Worm (Caenorhabditis elegans) whole organism, L1 larva: Measurements from ENCODE around the gene btb-14.

ENCODE experiments used
- C04F5.9 ChIP-seq: sonication (generic microtip); optimal IDR thresholded peaks from 2 replicates; lab custom pipeline; 2016; ENCODE audit warnings: missing genetic modification characterization, missing compliant biosample characterization
- aly-2 ChIP-seq: fragments of 150-350 bp; optimal IDR thresholded peaks from 2 replicates; lab custom pipeline; 2014; ENCODE audit warnings: missing biosample characterization, missing genetic modification characterization
- ceh-8 ChIP-seq: fragments of 200-800 bp; sonication (Bioruptor generic); optimal IDR thresholded peaks from 2 replicates; lab custom pipeline; 2018; ENCODE audit warnings: mild to moderate bottlenecking, missing genetic modification characterization, moderate library complexity, missing compliant biosample characterization
- dsc-1 ChIP-seq: sonication (generic microtip); optimal IDR thresholded peaks from 2 replicates; lab custom pipeline; 2016; ENCODE audit warnings: mild to moderate bottlenecking, missing genetic modification characterization, missing compliant biosample characterization
- efl-1 ChIP-seq, 4 experiments: fragments of 150-350 bp; optimal IDR thresholded peaks in 3 of 4; peaks in 1 of 4; 1 replicate in 1 of 4; 2 replicates in 3 of 4; lab custom pipeline; 2014; ENCODE audit warnings: missing biosample characterization in 2 of 4, missing genetic modification characterization in 2 of 4, missing genetic modification reagents in 2 of 4
- egl-13 ChIP-seq: sonication (generic microtip); optimal IDR thresholded peaks from 2 replicates; lab custom pipeline; 2016; ENCODE audit warnings: missing genotype, missing genetic modification reagents, missing genetic modification characterization, missing compliant biosample characterization
- egl-27 ChIP-seq, 2 experiments: fragments of 150-350 bp in 1 of 2; sonication (generic microtip); optimal IDR thresholded peaks; 3 replicates each; lab custom pipeline; 2017 to 2018; ENCODE audit warnings: missing biosample characterization in 2 of 2, missing genetic modification characterization in 2 of 2, missing genetic modification reagents in 2 of 2
- elt-2 ChIP-seq: sonication (generic microtip); optimal IDR thresholded peaks from 2 replicates; lab custom pipeline; 2016; ENCODE audit warnings: missing genetic modification characterization, mild to moderate bottlenecking, inconsistent platforms, missing compliant biosample characterization, missing genetic modification reagents
- ets-5 ChIP-seq: fragments of 200-800 bp; sonication (Bioruptor generic); IDR thresholded peaks from 2 replicates; pipeline ENCODE4 v1.3.6; 2022; ENCODE audit warnings: missing genetic modification characterization, missing compliant biosample characterization
- fkh-10 ChIP-seq: sonication (generic microtip); optimal IDR thresholded peaks from 2 replicates; lab custom pipeline; 2017; ENCODE audit warnings: missing biosample characterization, missing genetic modification reagents, missing genetic modification characterization
- fkh-4 ChIP-seq: sonication (generic microtip); optimal IDR thresholded peaks from 2 replicates; lab custom pipeline; 2016; ENCODE audit warnings: missing compliant biosample characterization, missing genetic modification characterization, borderline replicate concordance
- fos-1 ChIP-seq: fragments of 150-350 bp; optimal IDR thresholded peaks from 2 replicates; lab custom pipeline; 2014; ENCODE audit warnings: missing biosample characterization, missing genetic modification characterization
- grh-1 ChIP-seq: fragments of 200-800 bp; sonication (Bioruptor generic); IDR thresholded peaks from 2 replicates; pipeline ENCODE4 v1.3.6; 2022; ENCODE audit warnings: missing genetic modification reagents, missing genetic modification characterization, missing compliant biosample characterization
- isw-1 ChIP-seq: fragments of 200-800 bp; sonication (Bioruptor generic); IDR thresholded peaks from 2 replicates; pipeline ENCODE4 v1.3.6; 2022; ENCODE audit warnings: missing genetic modification characterization, missing compliant biosample characterization
- lin-14 ChIP-seq: fragments of 200-800 bp; sonication (Bioruptor generic); optimal IDR thresholded peaks from 2 replicates; lab custom pipeline; 2018; ENCODE audit warnings: mild to moderate bottlenecking, missing genetic modification characterization, moderate library complexity, missing compliant biosample characterization
- lin-15B ChIP-seq: fragments of 150-350 bp; sonication (generic microtip); optimal IDR thresholded peaks from 3 replicates; lab custom pipeline; 2014; ENCODE audit warnings: missing biosample characterization, missing genetic modification characterization
- lin-35 ChIP-seq, 2 experiments: fragments of 150-350 bp; optimal IDR thresholded peaks; 2 replicates each; lab custom pipeline; 2014; ENCODE audit warnings: missing biosample characterization in 2 of 2, missing genetic modification characterization in 2 of 2, missing genetic modification reagents in 2 of 2
- lin-39 ChIP-seq: fragments of 150-350 bp; optimal IDR thresholded peaks from 2 replicates; lab custom pipeline; 2014; ENCODE audit warnings: missing biosample characterization, missing genetic modification reagents, missing genetic modification characterization
- lir-3 ChIP-seq: sonication (generic microtip); optimal IDR thresholded peaks from 2 replicates; lab custom pipeline; 2016; ENCODE audit warnings: mild to moderate bottlenecking, missing genetic modification characterization, moderate library complexity, missing compliant biosample characterization; ENCODE audit not compliant: poor library complexity
- lsy-2 ChIP-seq, 2 experiments: fragments of 150-350 bp; optimal IDR thresholded peaks; 2 replicates each; lab custom pipeline; 2014; ENCODE audit warnings: missing biosample characterization in 2 of 2, missing genetic modification characterization in 2 of 2
- mab-9 ChIP-seq: fragments of 200-800 bp; sonication (Bioruptor generic); IDR thresholded peaks from 2 replicates; pipeline ENCODE4 v1.3.6; 2022; ENCODE audit warnings: missing genetic modification reagents, missing genetic modification characterization, missing compliant biosample characterization
- mdl-1 ChIP-seq, 2 experiments: fragments of 150-350 bp; optimal IDR thresholded peaks; 2 replicates each; lab custom pipeline; 2014 to 2017; ENCODE audit warnings: missing biosample characterization in 2 of 2, missing genetic modification characterization in 2 of 2, inconsistent platforms in 1 of 2
- mef-2 ChIP-seq: fragments of 150-350 bp; optimal IDR thresholded peaks from 2 replicates; lab custom pipeline; 2014; ENCODE audit warnings: missing biosample characterization, missing genetic modification characterization
- nhr-12 ChIP-seq: sonication (generic microtip); optimal IDR thresholded peaks from 2 replicates; lab custom pipeline; 2017; ENCODE audit warnings: missing biosample characterization, missing genetic modification characterization
- nhr-28 ChIP-seq: fragments of 150-350 bp; optimal IDR thresholded peaks from 2 replicates; lab custom pipeline; 2014; ENCODE audit warnings: missing biosample characterization, missing genetic modification characterization
- nhr-47 ChIP-seq: sonication (generic microtip); optimal IDR thresholded peaks from 2 replicates; lab custom pipeline; 2016; ENCODE audit warnings: mild to moderate bottlenecking, missing genetic modification characterization, moderate library complexity, missing compliant biosample characterization
- nhr-71 ChIP-seq: sonication (generic microtip); optimal IDR thresholded peaks from 2 replicates; lab custom pipeline; 2016; ENCODE audit warnings: mild to moderate bottlenecking, missing genetic modification characterization, moderate library complexity, missing compliant biosample characterization
- nhr-85 ChIP-seq: sonication (generic microtip); peaks from one replicate; lab custom pipeline; 2016; ENCODE audit warnings: missing genetic modification characterization, inconsistent platforms, missing compliant biosample characterization
- nhr-90 ChIP-seq: sonication (generic microtip); optimal IDR thresholded peaks from 2 replicates; lab custom pipeline; 2016; ENCODE audit warnings: mild to moderate bottlenecking, missing genetic modification characterization, missing compliant biosample characterization; ENCODE audit not compliant: poor library complexity
- pax-3 ChIP-seq: fragments of 200-800 bp; sonication (Bioruptor generic); optimal IDR thresholded peaks from 2 replicates; lab custom pipeline; 2018; ENCODE audit warnings: mild to moderate bottlenecking, missing genetic modification characterization, moderate library complexity, missing compliant biosample characterization
- pqm-1 ChIP-seq: sonication (generic microtip); optimal IDR thresholded peaks from 3 replicates; lab custom pipeline; 2017; ENCODE audit warnings: missing biosample characterization, missing genetic modification characterization
- rnt-1 ChIP-seq: sonication (generic microtip); optimal IDR thresholded peaks from 2 replicates; lab custom pipeline; 2016; ENCODE audit warnings: mild to moderate bottlenecking, missing genetic modification characterization, moderate library complexity, missing compliant biosample characterization
- snpc-4 ChIP-seq: fragments of 150-350 bp; optimal IDR thresholded peaks from 2 replicates; lab custom pipeline; 2014; ENCODE audit warnings: missing biosample characterization, missing genetic modification characterization
- snu-23 ChIP-seq: sonication (generic microtip); optimal IDR thresholded peaks from 2 replicates; lab custom pipeline; 2016; ENCODE audit warnings: missing genetic modification characterization, missing compliant biosample characterization
- sox-4 ChIP-seq: sonication (generic microtip); optimal IDR thresholded peaks from 2 replicates; lab custom pipeline; 2016; ENCODE audit warnings: missing genetic modification characterization, missing compliant biosample characterization
- sptf-1 ChIP-seq: fragments of 150-350 bp; optimal IDR thresholded peaks from 2 replicates; lab custom pipeline; 2014; ENCODE audit warnings: missing biosample characterization, missing genetic modification characterization
- swsn-7 ChIP-seq: sonication (generic microtip); optimal IDR thresholded peaks from 2 replicates; lab custom pipeline; 2016; ENCODE audit warnings: missing genetic modification characterization, missing compliant biosample characterization
- tbx-2 ChIP-seq: sonication (generic microtip); optimal IDR thresholded peaks from 2 replicates; lab custom pipeline; 2016; ENCODE audit warnings: missing genetic modification characterization, missing compliant biosample characterization
- unc-130 ChIP-seq: fragments of 150-350 bp; optimal IDR thresholded peaks from 2 replicates; lab custom pipeline; 2017; ENCODE audit warnings: missing biosample characterization, missing genetic modification characterization, inconsistent platforms
- unc-30 ChIP-seq: sonication (generic microtip); optimal IDR thresholded peaks from 2 replicates; lab custom pipeline; 2017; ENCODE audit warnings: missing biosample characterization, missing genetic modification characterization
- unc-62 ChIP-seq: fragments of 150-350 bp; optimal IDR thresholded peaks from 2 replicates; lab custom pipeline; 2014; ENCODE audit warnings: missing biosample characterization, missing genetic modification reagents, missing genetic modification characterization
- unc-86 ChIP-seq: sonication (generic microtip); optimal IDR thresholded peaks from 2 replicates; lab custom pipeline; 2016; ENCODE audit warnings: missing genetic modification characterization, missing compliant biosample characterization
- unc-98 ChIP-seq: fragments of 200-800 bp; sonication (Bioruptor generic); IDR thresholded peaks from 2 replicates; pipeline ENCODE4 v1.3.6; 2022; ENCODE audit warnings: missing genetic modification characterization, missing compliant biosample characterization
- xbp-1 ChIP-seq: sonication (generic microtip); optimal IDR thresholded peaks from 2 replicates; lab custom pipeline; 2016; ENCODE audit warnings: missing genetic modification characterization, missing compliant biosample characterization
- zag-1 ChIP-seq: fragments of 150-350 bp; optimal IDR thresholded peaks from 2 replicates; lab custom pipeline; 2014; ENCODE audit warnings: missing biosample characterization, missing genetic modification characterization

The btb-14 gene

ce11 chrII:12353816-12354215 is 29.4 kb upstream of the btb-14 start:
- TF ChIP-seq zag-1 (no peak), dsc-1 (tag; lab: Kevin White, UChicago) (no peak), nhr-12 (tag; lab: Kevin White, UChicago) (no peak), unc-30 (tag; lab: Kevin White, UChicago) (no peak), mdl-1 (tag; optimal IDR thresholded peaks at IDR 0.05; lab: Kevin White, UChicago) (peak in 1 of 2 experiments; percentile 14), tbx-2 (tag; lab: Kevin White, UChicago) (no peak), aly-2 (tag; lab: Kevin White, UChicago) (no peak), efl-1 (optimal IDR thresholded peaks at IDR 0.05; lab: Kevin White, UChicago) (no peak), efl-1 (GFP tag; optimal IDR thresholded peaks at IDR 0.05 in 1 of 2; lab: Kevin White, UChicago) (peak in 1 of 2 experiments; percentile 56), lsy-2 (tag; optimal IDR thresholded peaks at IDR 0.05; lab: Kevin White, UChicago) (peak in 1 of 2 experiments; percentile 25), fos-1 (tag; lab: Kevin White, UChicago) (no peak), rnt-1 (tag; lab: Kevin White, UChicago) (peak; percentile 69), nhr-90 (tag; lab: Kevin White, UChicago) (no peak), lin-39 (tag; lab: Kevin White, UChicago) (no peak), lin-15B (tag; lab: Kevin White, UChicago) (no peak), snu-23 (GFP tag; lab: Kevin White, UChicago) (peak; percentile 1), lin-14 (GFP tag; lab: Kevin White, UChicago) (peak; percentile 51), lin-35 (GFP tag; optimal IDR thresholded peaks at IDR 0.05; lab: Kevin White, UChicago) (no peak), elt-2 (tag; lab: Kevin White, UChicago) (no peak), nhr-28 (tag; lab: Kevin White, UChicago) (no peak), swsn-7 (tag; lab: Kevin White, UChicago) (no peak), C04F5.9 (no peak), unc-130 (tag; lab: Kevin White, UChicago) (no peak), pqm-1 (no peak), nhr-71 (tag; lab: Kevin White, UChicago) (peak; percentile 24), grh-1 (GFP tag; lab: Robert Waterston, UW) (no peak), unc-98 (GFP tag; lab: Robert Waterston, UW) (no peak), unc-62 (no peak)

ce11 chrII:12362262-12362661 is 21.0 kb upstream of the btb-14 start:
- TF ChIP-seq unc-86 (tag; lab: Kevin White, UChicago) = no peak
- no peak for TF ChIP-seq ets-5 (GFP tag; lab: Robert Waterston, UW)
- TF ChIP-seq mab-9 (GFP tag; lab: Robert Waterston, UW) = no peak
- TF ChIP-seq nhr-85 (tag; lab: Kevin White, UChicago) = no peak
- no peak for TF ChIP-seq snpc-4
- no peak for TF ChIP-seq ceh-8 (GFP tag; lab: Kevin White, UChicago)
- no peak for TF ChIP-seq lin-15B (tag; lab: Kevin White, UChicago)
- TF ChIP-seq lin-14 (GFP tag; lab: Kevin White, UChicago) = no peak
- TF ChIP-seq lir-3 (tag; lab: Kevin White, UChicago) = no peak
- TF ChIP-seq nhr-90 (tag; lab: Kevin White, UChicago) = no peak
- TF ChIP-seq lsy-2 (tag; optimal IDR thresholded peaks at IDR 0.05; lab: Kevin White, UChicago) = no peak

ce11 chrII:12369202-12369601 is 14.1 kb upstream of the btb-14 start:
- peak; percentile 57 for TF ChIP-seq lin-14 (GFP tag; lab: Kevin White, UChicago)
- TF ChIP-seq aly-2 (tag; lab: Kevin White, UChicago) = no peak

DNA sequence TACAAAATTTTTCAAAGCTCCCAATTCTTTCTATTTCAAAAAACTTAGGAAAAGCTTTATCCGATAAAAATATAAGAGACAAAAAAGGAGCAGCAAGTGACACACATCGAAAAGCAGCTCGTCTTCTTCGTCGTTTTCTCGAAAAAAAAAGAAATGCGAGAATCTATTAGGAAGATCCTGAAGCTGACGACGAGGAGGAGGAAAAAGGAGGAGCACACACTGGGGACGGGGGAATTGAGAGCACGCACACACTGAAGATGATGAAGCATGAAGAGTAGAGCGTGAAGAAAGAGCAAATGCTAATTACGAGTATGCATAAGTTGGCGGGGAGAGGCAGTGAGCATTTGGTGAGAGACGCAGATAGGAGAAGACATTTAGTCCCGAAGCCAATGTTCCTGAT is 9.3 kb upstream of the btb-14 start:
- no peak for TF ChIP-seq fkh-4 (tag; lab: Kevin White, UChicago)
- TF ChIP-seq zag-1 = no peak
- TF ChIP-seq C04F5.9 = no peak
- no peak for TF ChIP-seq efl-1 (optimal IDR thresholded peaks at IDR 0.05; lab: Kevin White, UChicago)
- peak in 1 of 2 experiments; percentile 68 for TF ChIP-seq efl-1 (GFP tag; optimal IDR thresholded peaks at IDR 0.05 in 1 of 2; lab: Kevin White, UChicago)
- no peak for TF ChIP-seq unc-62
- no peak for TF ChIP-seq mab-9 (GFP tag; lab: Robert Waterston, UW)
- TF ChIP-seq unc-86 (tag; lab: Kevin White, UChicago) = peak; percentile 8
- TF ChIP-seq isw-1 (GFP tag; lab: Robert Waterston, UW) = no peak
- TF ChIP-seq lin-14 (GFP tag; lab: Kevin White, UChicago) = peak; percentile 53
- no peak for TF ChIP-seq egl-27 (tag; optimal IDR thresholded peaks at IDR 0.05; lab: Kevin White, UChicago)
- TF ChIP-seq pax-3 (tag; lab: Kevin White, UChicago) = no peak
- no peak for TF ChIP-seq elt-2 (tag; lab: Kevin White, UChicago)
- TF ChIP-seq xbp-1 (tag; lab: Kevin White, UChicago) = no peak
- TF ChIP-seq snpc-4 = no peak
- TF ChIP-seq egl-13 (tag; lab: Kevin White, UChicago) = peak; percentile 20
- no peak for TF ChIP-seq aly-2 (tag; lab: Kevin White, UChicago)
- TF ChIP-seq nhr-47 (tag; lab: Kevin White, UChicago) = peak; percentile 6
- no peak for TF ChIP-seq mef-2 (tag; lab: Kevin White, UChicago)
- no peak for TF ChIP-seq sox-4 (tag; lab: Kevin White, UChicago)
- no peak for TF ChIP-seq sptf-1 (tag; lab: Kevin White, UChicago)
- TF ChIP-seq fkh-10 = peak; percentile 69
